Worm (Caenorhabditis elegans) whole organism, mixed stage, embryonic: ENCODE data around the gene T26H8.4.

Experiments used
- drap-1 ChIP-seq: fragments of 200-800 bp; sonication (Bioruptor generic); optimal IDR thresholded peaks from 3 replicates; lab custom pipeline; 2018; ENCODE audit warnings: mild to moderate bottlenecking, missing genetic modification characterization, missing compliant biosample characterization
- elt-1 ChIP-seq: sonication (generic microtip); optimal IDR thresholded peaks from 2 replicates; lab custom pipeline; 2017; ENCODE audit warnings: missing genetic modification characterization, mild to moderate bottlenecking, missing compliant biosample characterization, antibody characterized with exemption, moderate library complexity, borderline replicate concordance; ENCODE audit not compliant: insufficient read depth
- lsy-2 ChIP-seq: fragments of 150-350 bp; optimal IDR thresholded peaks from 2 replicates; lab custom pipeline; 2014; ENCODE audit warnings: missing biosample characterization, missing genetic modification characterization
- mep-1 ChIP-seq: fragments of 150-350 bp; optimal IDR thresholded peaks from 2 replicates; lab custom pipeline; 2017; ENCODE audit warnings: missing biosample characterization, missing genetic modification reagents, missing genetic modification characterization, inconsistent platforms
- pha-4 ChIP-seq: fragments of 150-350 bp; optimal IDR thresholded peaks from 2 replicates; lab custom pipeline; 2018; ENCODE audit warnings: missing biosample characterization, missing genetic modification reagents, missing genetic modification characterization
- unc-39 ChIP-seq: fragments of 150-350 bp; optimal IDR thresholded peaks from 2 replicates; lab custom pipeline; 2014; ENCODE audit warnings: missing biosample characterization, missing genetic modification characterization
- unc-62 ChIP-seq: fragments of 150-350 bp; optimal IDR thresholded peaks from 2 replicates; lab custom pipeline; 2014; ENCODE audit warnings: missing biosample characterization, missing genetic modification reagents, missing genetic modification characterization
- ztf-11 ChIP-seq: fragments of 150-350 bp; optimal IDR thresholded peaks from 2 replicates; lab custom pipeline; 2014; ENCODE audit warnings: missing biosample characterization, missing genetic modification characterization

DNA sequence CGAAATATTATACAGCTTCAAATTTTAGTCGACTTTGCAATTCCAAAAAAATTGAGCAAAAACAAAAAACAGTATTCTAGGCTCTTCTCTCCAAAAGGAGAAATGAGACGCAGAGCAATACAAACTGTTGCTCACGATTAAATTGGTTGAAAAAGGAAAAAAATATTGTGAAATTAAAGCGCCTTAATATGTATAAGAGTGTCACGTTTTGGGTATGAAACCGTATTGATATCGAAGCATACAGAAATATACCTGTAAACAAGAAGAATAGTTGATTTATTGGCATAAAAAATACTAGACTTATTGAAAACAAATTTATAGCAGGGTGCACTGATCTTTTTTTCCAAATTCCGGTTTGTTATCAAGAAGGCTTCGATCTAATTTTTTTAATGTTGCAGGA, 40.8 kb downstream of the T26H8.4 start, which contains the start of gene M01B2.13:
- TF ChIP-seq unc-39 (tag; lab: Kevin White, UChicago) = no peak
- TF ChIP-seq pha-4 = no peak
- TF ChIP-seq unc-62 = no peak
- TF ChIP-seq mep-1 = no peak
- no peak for TF ChIP-seq ztf-11 (tag; lab: Kevin White, UChicago)
- no peak for TF ChIP-seq drap-1 (GFP tag; lab: Kevin White, UChicago)
- TF ChIP-seq lsy-2 (tag; lab: Kevin White, UChicago) = no peak
- no peak for TF ChIP-seq elt-1
